Worm (Caenorhabditis elegans): ENCODE measurements around the gene Y38H6C.15.
"Not testable (repeated sequence)": the region's sequence is repeated elsewhere in the genome, so short reads cannot be mapped to it uniquely, and the experiment has no call there.

Gene Y38H6C.15

DNA sequence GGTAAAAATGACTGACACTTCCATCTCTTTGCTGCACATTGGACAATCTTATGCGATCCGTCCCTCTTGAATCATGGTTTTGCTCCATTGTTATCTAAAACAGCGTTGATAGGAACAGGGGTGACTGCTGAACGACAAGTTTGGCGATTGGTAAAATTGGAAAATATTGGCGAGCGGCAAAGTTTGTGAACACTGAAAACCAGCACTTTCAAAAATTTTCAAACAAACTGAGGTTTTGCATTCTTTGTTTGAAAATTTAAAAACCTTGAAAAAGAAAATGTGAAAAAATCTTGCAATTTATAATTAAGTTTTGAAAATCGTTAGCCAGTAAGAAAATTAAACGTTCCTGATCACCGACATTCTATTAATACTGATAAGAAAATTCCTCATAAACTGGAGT lies 30.3 kb upstream of the Y38H6C.15 start, which contains the start of gene F26F2.3:
Gene F26F2.3, minus strand, starts transcription at position 101 of the 400 bp plus-strand sequence.
- TF ChIP-seq unc-130 (GFP tag; optimal IDR thresholded peaks at IDR 0.05) (no peak), snpc-4 (GFP tag; optimal IDR thresholded peaks at IDR 0.05) (no peak), snpc-4 (tag; optimal IDR thresholded peaks at IDR 0.05) (no peak), pha-4 (tag; optimal IDR thresholded peaks at IDR 0.05) (no peak), hrde-1 (tag; optimal IDR thresholded peaks at IDR 0.05; ENCODE audit: borderline replicate concordance) (no peak), mes-4 (tag; optimal IDR thresholded peaks at IDR 0.05) (no peak), ceh-79 (tag; optimal IDR thresholded peaks at IDR 0.05) (no peak), Y53F4B.3 (GFP tag; IDR thresholded peaks at IDR 0.05) (no peak)

DNA sequence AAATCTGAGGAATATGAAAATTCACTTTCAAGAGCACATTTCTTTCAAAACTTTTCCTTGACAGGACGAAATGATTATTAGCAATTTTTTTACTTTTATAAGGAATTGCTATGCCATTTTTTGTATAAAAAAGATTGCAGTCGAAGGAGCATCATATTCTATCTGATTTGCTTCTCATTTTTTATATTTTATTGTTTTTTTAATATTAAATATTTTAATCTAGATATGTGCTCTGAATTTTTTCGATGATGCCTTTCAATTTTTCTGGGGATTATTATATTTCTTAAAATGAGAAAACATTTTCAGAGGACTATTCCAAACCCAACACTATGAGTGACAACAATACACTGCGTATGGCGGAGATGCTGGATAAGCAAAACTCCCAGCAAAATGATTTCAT lies 27.9 kb upstream of the Y38H6C.15 start, which contains the start of gene F26F2.13:
Gene F26F2.13, plus strand, starts transcription at position 301 of the 400 bp plus-strand sequence.
- TF ChIP-seq zfh-2 (GFP tag; conservative IDR thresholded peaks at IDR 0.05); T07F8.4 (tag; optimal IDR thresholded peaks at IDR 0.05); xnd-1 (tag; optimal IDR thresholded peaks at IDR 0.05): not testable (repeated sequence)

DNA sequence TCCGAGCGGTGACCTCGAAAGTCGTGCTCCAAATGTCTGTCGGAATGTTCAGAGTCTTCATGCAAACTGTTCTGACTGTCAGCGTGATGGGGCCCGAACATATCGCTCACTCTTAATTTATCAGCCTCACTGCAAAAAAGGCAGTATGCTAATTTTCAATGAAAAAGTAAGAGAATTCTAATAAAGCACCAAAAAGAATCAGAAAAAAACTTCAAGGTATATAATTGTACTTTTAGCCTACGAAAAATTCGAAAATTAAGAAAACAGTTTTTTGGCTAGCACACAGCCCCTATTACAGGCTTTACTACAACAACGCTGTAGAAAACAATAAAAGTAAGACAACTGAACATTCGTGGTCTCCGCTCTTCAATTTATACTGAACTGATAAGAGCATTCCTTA lies 25.7 kb upstream of the Y38H6C.15 start, which contains the start of gene F26F2.1:
Gene F26F2.1, minus strand, starts transcription at position 101 of the 400 bp plus-strand sequence.
- TF ChIP-seq mel-28 (tag; optimal IDR thresholded peaks at IDR 0.05; ENCODE audit: borderline replicate concordance) = no peak
- TF ChIP-seq ccch-3 (GFP tag; optimal IDR thresholded peaks at IDR 0.05) = no peak
- no peak for TF ChIP-seq tlf-1 (GFP tag; optimal IDR thresholded peaks at IDR 0.05)
- TF ChIP-seq snpc-1.1 (tag; optimal IDR thresholded peaks at IDR 0.05; ENCODE audit: insufficient read depth) = no peak
- no peak for TF ChIP-seq nhr-80 (tag; optimal IDR thresholded peaks at IDR 0.05)
- no peak for TF ChIP-seq hrde-1 (tag; optimal IDR thresholded peaks at IDR 0.05; ENCODE audit: borderline replicate concordance)
- no peak for TF ChIP-seq him-1 (tag; optimal IDR thresholded peaks at IDR 0.05)
- no peak for TF ChIP-seq somi-1 (GFP tag; optimal IDR thresholded peaks at IDR 0.05)
- no peak for TF ChIP-seq K12H6.12 (tag; optimal IDR thresholded peaks at IDR 0.05)
- no peak for TF ChIP-seq attf-3 (GFP tag; conservative IDR thresholded peaks at IDR 0.05)
- TF ChIP-seq ceh-100 (GFP tag; IDR thresholded peaks at IDR 0.05) = no peak
- TF ChIP-seq ekl-4 (GFP tag; IDR thresholded peaks at IDR 0.05) = no peak
- no peak for TF ChIP-seq lag-1 (GFP tag; IDR thresholded peaks at IDR 0.05)
- no peak for TF ChIP-seq atf-7 (tag; optimal IDR thresholded peaks at IDR 0.05)
- no peak for TF ChIP-seq ama-1 (optimal IDR thresholded peaks at IDR 0.05)
- no peak for TF ChIP-seq ama-1 (GFP tag; optimal IDR thresholded peaks at IDR 0.05)
- TF ChIP-seq F57A8.1 (GFP tag; optimal IDR thresholded peaks at IDR 0.05) = no peak
- TF ChIP-seq ztf-28 (GFP tag; IDR thresholded peaks at IDR 0.05) = no peak
- TF ChIP-seq F37B4.10 (GFP tag; IDR thresholded peaks at IDR 0.05) = no peak
- no peak for TF ChIP-seq ceh-79 (tag; optimal IDR thresholded peaks at IDR 0.05)
- no peak for TF ChIP-seq T07F8.4 (tag; optimal IDR thresholded peaks at IDR 0.05)

DNA sequence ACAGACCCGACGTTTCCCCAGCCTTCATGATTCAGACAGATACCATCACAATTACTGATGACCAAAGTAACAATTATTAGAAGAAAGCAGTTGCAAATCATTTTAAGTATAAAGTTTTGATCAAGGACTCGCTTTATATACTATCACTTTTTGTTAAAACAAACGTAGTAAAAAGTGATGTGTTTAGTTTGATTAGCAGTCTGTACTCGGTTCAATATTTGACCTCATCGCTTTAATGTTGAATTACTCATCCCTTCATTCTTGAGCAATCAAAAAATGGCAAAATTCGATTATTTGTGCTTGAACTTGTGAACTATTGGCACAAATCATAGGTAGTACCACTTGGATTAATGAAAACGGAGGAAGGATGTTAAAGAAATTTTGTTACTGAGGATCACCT lies 22.2 kb upstream of the Y38H6C.15 start, which contains the start of gene abf-4:
Gene abf-4, minus strand, starts transcription at position 101 of the 400 bp plus-strand sequence.
- no peak for TF ChIP-seq ceh-40 (GFP tag; IDR thresholded peaks at IDR 0.05)
- TF ChIP-seq ceh-58 (GFP tag; IDR thresholded peaks at IDR 0.05) = no peak
- TF ChIP-seq hlh-26 (GFP tag; conservative IDR thresholded peaks at IDR 0.05) = no peak
- TF ChIP-seq tbx-9 (tag; optimal IDR thresholded peaks at IDR 0.05; ENCODE audit: borderline replicate concordance) = no peak
- TF ChIP-seq F23B12.7 (tag; optimal IDR thresholded peaks at IDR 0.05; ENCODE audit: insufficient read depth) = no peak
